Worm (Caenorhabditis elegans): ENCODE data around the gene fbxa-54.

ce11 chrIII:998855-999254, 42.7 kb downstream of the fbxa-54 start:
- TF ChIP-seq elt-1 (tag; optimal IDR thresholded peaks at IDR 0.05; ENCODE audit: borderline replicate concordance, insufficient read depth) (no peak), nhr-28 (tag; optimal IDR thresholded peaks at IDR 0.05) (no peak), blmp-1 (tag; optimal IDR thresholded peaks at IDR 0.05) (no peak), nhr-12 (tag; optimal IDR thresholded peaks at IDR 0.05) (no peak), pha-4 (tag; optimal IDR thresholded peaks at IDR 0.05) (no peak), ceh-43 (GFP tag; optimal IDR thresholded peaks at IDR 0.05) (no peak), mep-1 (tag; optimal IDR thresholded peaks at IDR 0.05) (no peak), nhr-237 (tag; optimal IDR thresholded peaks at IDR 0.05) (no peak), nhr-76 (tag; optimal IDR thresholded peaks at IDR 0.05) (no peak), snpc-4 (tag; optimal IDR thresholded peaks at IDR 0.05) (no peak)

All from whole organism, mixed stage, embryonic.